Fruit fly (Drosophila melanogaster): ENCODE measurements around the gene CG4259.

DNA sequence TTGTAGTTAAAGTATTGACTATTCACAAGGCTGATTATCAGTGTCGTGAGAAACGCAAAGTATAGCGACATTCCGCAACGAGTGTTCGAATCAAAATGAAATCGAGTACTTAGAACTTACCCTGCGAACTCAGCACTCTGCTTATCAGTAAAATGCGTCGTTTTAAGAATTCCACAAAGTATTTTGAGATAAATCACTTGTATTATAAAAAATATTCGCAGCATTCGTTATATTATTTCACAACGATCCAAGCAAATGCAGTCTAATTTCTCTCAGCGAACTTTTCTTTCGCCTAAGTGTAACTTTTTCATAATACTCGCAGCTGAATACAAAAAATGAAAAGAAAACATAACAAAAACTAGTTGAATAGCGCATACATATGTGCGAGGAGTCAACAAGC lies at the start of gene CG4259:
- no peak for TF ChIP-seq CG17385 (GFP tag; optimal IDR thresholded peaks at IDR 0.05)
- no peak for TF ChIP-seq Ptx1 (GFP tag; IDR thresholded peaks at IDR 0.05)
- TF ChIP-seq Mrtf (GFP tag; IDR thresholded peaks at IDR 0.05): no peak
- TF ChIP-seq da (GFP tag; optimal IDR thresholded peaks at IDR 0.05): no peak
- no peak for TF ChIP-seq phol (tag; optimal IDR thresholded peaks at IDR 0.05)
- no peak for TF ChIP-seq ci (GFP tag; IDR thresholded peaks at IDR 0.05)
- TF ChIP-seq CG6654 (GFP tag; optimal IDR thresholded peaks at IDR 0.05): no peak
- no peak for TF ChIP-seq CG17829 (tag; optimal IDR thresholded peaks at IDR 0.05)
- TF ChIP-seq ham (GFP tag; IDR thresholded peaks at IDR 0.05): no peak
- no peak for TF ChIP-seq sob (GFP tag; IDR thresholded peaks at IDR 0.05)
- TF ChIP-seq CG12104 (GFP tag; optimal IDR thresholded peaks at IDR 0.05): no peak
- no peak for TF ChIP-seq Sox100B (GFP tag; optimal IDR thresholded peaks at IDR 0.05)
- TF ChIP-seq CG4360 (GFP tag; IDR thresholded peaks at IDR 0.05): no peak
